Fruit fly (Drosophila melanogaster): Measurements from ENCODE around the gene ps.

Gene ps

dm6 chr3R:9434543-9435407 is 17.0 kb downstream of the ps start (continued):
- TF ChIP-seq cyc (GFP tag; optimal IDR thresholded peaks at IDR 0.05), result peak; percentile 28
- TF ChIP-seq dac (GFP tag; optimal IDR thresholded peaks at IDR 0.05), result peak; percentile 63
- 0 out of 3 replicates have a peak, but pooled peaks have one; percentile 30 for TF ChIP-seq CG6163 (GFP tag; IDR thresholded peaks at IDR 0.05)
- TF ChIP-seq CG8319 (GFP tag; optimal IDR thresholded peaks at IDR 0.05), result no peak
- peak; percentile 17 for TF ChIP-seq CG34406 (GFP tag; optimal IDR thresholded peaks at IDR 0.05)
- no peak for TF ChIP-seq ss (GFP tag; optimal IDR thresholded peaks at IDR 0.05)
- TF ChIP-seq Hr38 (GFP tag; optimal IDR thresholded peaks at IDR 0.05), result no peak
- TF ChIP-seq eg (GFP tag; IDR thresholded peaks at IDR 0.05), result peak; percentile 95
- peak; percentile 85 for TF ChIP-seq CG6276 (GFP tag; optimal IDR thresholded peaks at IDR 0.05)
- peak; percentile 89 for TF ChIP-seq fkh (GFP tag; optimal IDR thresholded peaks at IDR 0.05)
- peak; percentile 38 for TF ChIP-seq CG6792 (GFP tag; optimal IDR thresholded peaks at IDR 0.05)
- TF ChIP-seq CG6854 (GFP tag; optimal IDR thresholded peaks at IDR 0.05), result no peak
- peak; percentile 73 for TF ChIP-seq OdsH (GFP tag; optimal IDR thresholded peaks at IDR 0.05)
- TF ChIP-seq CG15336 (GFP tag; IDR thresholded peaks at IDR 0.05), result peak; percentile 93
- no peak for TF ChIP-seq fd85E (GFP tag; optimal IDR thresholded peaks at IDR 0.05)
- TF ChIP-seq Hr39 (GFP tag; optimal IDR thresholded peaks at IDR 0.05), result no peak
- peak; percentile 73 for TF ChIP-seq achi (GFP tag; optimal IDR thresholded peaks at IDR 0.05)

DNA sequence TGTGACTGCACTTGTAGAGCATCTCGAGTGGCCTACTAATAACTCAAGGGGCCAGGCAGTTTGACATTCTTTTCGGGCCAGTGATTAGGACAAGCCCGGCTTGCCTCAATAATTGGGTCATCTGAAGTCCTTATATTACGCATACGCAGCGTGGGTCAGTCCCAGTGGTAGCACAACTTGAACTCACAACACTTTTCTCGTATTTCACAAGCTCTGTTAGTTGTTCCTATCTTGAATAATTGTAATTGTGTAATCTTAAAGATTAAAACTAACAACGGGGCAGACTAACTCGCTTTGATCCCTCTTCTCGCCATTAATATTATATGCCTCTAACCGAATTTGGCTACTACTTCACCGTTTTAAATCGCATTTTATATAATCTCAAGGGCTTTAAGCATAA is 18.2 kb downstream of the ps start:
- no peak for TF ChIP-seq Gug (GFP tag; IDR thresholded peaks at IDR 0.05)
- no peak for TF ChIP-seq fkh (GFP tag; optimal IDR thresholded peaks at IDR 0.05)
- TF ChIP-seq CG3919 (GFP tag; optimal IDR thresholded peaks at IDR 0.05), result no peak
- no peak for TF ChIP-seq salr (GFP tag; optimal IDR thresholded peaks at IDR 0.05)
- no peak for TF ChIP-seq svp (GFP tag)
- TF ChIP-seq CG9139 (GFP tag; optimal IDR thresholded peaks at IDR 0.05), result no peak
- TF ChIP-seq lz (GFP tag; optimal IDR thresholded peaks at IDR 0.05), result no peak
- TF ChIP-seq CG34406 (GFP tag; optimal IDR thresholded peaks at IDR 0.05), result no peak
- TF ChIP-seq Met (GFP tag; optimal IDR thresholded peaks at IDR 0.05), result no peak
- no peak for TF ChIP-seq CG6808 (GFP tag; optimal IDR thresholded peaks at IDR 0.05)
- no peak for TF ChIP-seq CG1621 (tag; optimal IDR thresholded peaks at IDR 0.05)
- TF ChIP-seq CG10669 (GFP tag; optimal IDR thresholded peaks at IDR 0.05), result no peak
- no peak for TF ChIP-seq ss (GFP tag; optimal IDR thresholded peaks at IDR 0.05)
- TF ChIP-seq CG32006 (GFP tag; optimal IDR thresholded peaks at IDR 0.05), result no peak
- no peak for TF ChIP-seq CG8319 (GFP tag; optimal IDR thresholded peaks at IDR 0.05)
- no peak for TF ChIP-seq acj6 (GFP tag; optimal IDR thresholded peaks at IDR 0.05)

dm6 chr3R:9436358-9436972 is 18.7 kb downstream of the ps start:
- TF ChIP-seq CG8119 (GFP tag; IDR thresholded peaks at IDR 0.05), result 0 out of 3 replicates have a peak, but pooled peaks have one; percentile 17
- TF ChIP-seq vri (GFP tag; optimal IDR thresholded peaks at IDR 0.05), result peak; percentile 80
- no peak for TF ChIP-seq Ets21C (GFP tag; optimal IDR thresholded peaks at IDR 0.05)
- peak; percentile 46; the same call in 2 of the 3 replicates for TF ChIP-seq eg (GFP tag; IDR thresholded peaks at IDR 0.05)
- 0 out of 3 replicates have a peak, but pooled peaks have one; percentile 12 for TF ChIP-seq CG6163 (GFP tag; IDR thresholded peaks at IDR 0.05)
- TF ChIP-seq Sox15 (GFP tag; optimal IDR thresholded peaks at IDR 0.05), result no peak
- peak; percentile 23; the same call in 1 of the 2 replicates for TF ChIP-seq CG15336 (GFP tag; IDR thresholded peaks at IDR 0.05)
- TF ChIP-seq svp (GFP tag), result peak; percentile 61
- TF ChIP-seq fkh (GFP tag; optimal IDR thresholded peaks at IDR 0.05), result peak; percentile 63
- no peak for TF ChIP-seq CG8632 (GFP tag; optimal IDR thresholded peaks at IDR 0.05)

- TF ChIP-seq topi (GFP tag; optimal IDR thresholded peaks at IDR 0.05) (no peak), CG6854 (GFP tag; optimal IDR thresholded peaks at IDR 0.05) (no peak), fkh (GFP tag; optimal IDR thresholded peaks at IDR 0.05) (no peak), CG1621 (tag; optimal IDR thresholded peaks at IDR 0.05) (no peak), Ets21C (GFP tag; optimal IDR thresholded peaks at IDR 0.05) (no peak), Ets96B (tag; optimal IDR thresholded peaks at IDR 0.05) (no peak), CG11762 (GFP tag; optimal IDR thresholded peaks at IDR 0.05; ENCODE audit: insufficient read depth) (no peak), dsx (GFP tag; optimal IDR thresholded peaks at IDR 0.05; ENCODE audit: poor library complexity, severe bottlenecking) (no peak), OdsH (GFP tag; optimal IDR thresholded peaks at IDR 0.05) (no peak), CG11902 (GFP tag; optimal IDR thresholded peaks at IDR 0.05) (no peak)
Observed at dm6 chr3R:9437618-9438017, 19.9 kb downstream of the ps start.

All from whole organism, prepupa.